Worm (Caenorhabditis elegans) whole organism, midembryonic: Measurements from ENCODE around the gene F58F12.3.

Experiments used
- T22C8.4 ChIP-seq: fragments of 200-800 bp; sonication (Bioruptor generic); IDR thresholded peaks from 2 replicates; pipeline ENCODE4 v1.3.6; 2022; ENCODE audit warnings: missing genetic modification characterization, missing compliant biosample characterization
- cog-1 ChIP-seq: sonication (generic microtip); optimal IDR thresholded peaks from 2 replicates; lab custom pipeline; 2016; ENCODE audit warnings: missing genetic modification characterization, missing compliant biosample characterization
- flt-1 ChIP-seq: fragments of 200-800 bp; sonication (Bioruptor generic); IDR thresholded peaks from 2 replicates; pipeline ENCODE4 v1.3.6; 2022; ENCODE audit warnings: missing genetic modification characterization, missing compliant biosample characterization
- klf-2 ChIP-seq: fragments of 200-800 bp; sonication (Bioruptor generic); conservative IDR thresholded peaks from 2 replicates; pipeline ENCODE4 v1.3.6; 2022; ENCODE audit warnings: missing genetic modification reagents, missing genetic modification characterization, missing compliant biosample characterization
- med-1 ChIP-seq: sonication (generic microtip); optimal IDR thresholded peaks from 2 replicates; lab custom pipeline; 2017; ENCODE audit warnings: missing genetic modification characterization, mild to moderate bottlenecking, missing compliant biosample characterization, antibody characterized with exemption, missing genetic modification reagents; ENCODE audit not compliant: insufficient read depth
- ref-1 ChIP-seq: fragments of 200-800 bp; sonication (Bioruptor generic); conservative IDR thresholded peaks from 2 replicates; pipeline ENCODE4 v1.3.6; 2022; ENCODE audit warnings: missing genetic modification reagents, missing genetic modification characterization, missing compliant biosample characterization
- tab-1 ChIP-seq: fragments of 200-800 bp; sonication (Bioruptor generic); IDR thresholded peaks from 2 replicates; pipeline ENCODE4 v1.3.6; 2022; ENCODE audit warnings: missing genetic modification characterization, missing compliant biosample characterization
- ztf-23 ChIP-seq: fragments of 200-800 bp; sonication (Bioruptor generic); IDR thresholded peaks from 2 replicates; pipeline ENCODE4 v1.3.6; 2022; ENCODE audit warnings: missing genetic modification reagents, missing genetic modification characterization, missing compliant biosample characterization

DNA sequence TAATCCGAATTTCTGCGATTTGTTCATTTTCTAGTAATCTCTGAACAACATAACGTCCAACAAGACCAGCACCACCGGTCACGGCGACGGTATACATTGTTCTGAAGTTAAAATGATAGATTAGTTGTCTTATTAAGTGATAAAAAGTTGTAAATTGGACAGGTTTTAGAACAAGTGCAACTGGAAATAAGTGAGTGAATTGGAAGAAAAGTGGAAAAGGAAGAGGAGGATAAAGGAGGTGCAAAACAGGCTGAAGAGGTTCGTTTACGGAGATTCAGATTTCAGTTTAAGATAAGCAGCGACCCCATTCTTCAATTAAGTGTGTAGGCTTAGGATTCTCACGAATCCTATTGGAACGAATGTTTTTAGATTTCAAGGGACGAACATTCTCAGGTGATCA lies 32.2 kb downstream of the F58F12.3 start, which contains the start of gene C32D5.12:
- TF ChIP-seq med-1 (GFP tag; lab: Kevin White, UChicago): no peak
- no peak for TF ChIP-seq ztf-23
- TF ChIP-seq flt-1 (GFP tag; lab: Robert Waterston, UW): no peak
- no peak for TF ChIP-seq cog-1
- TF ChIP-seq T22C8.4 (GFP tag; lab: Robert Waterston, UW): no peak
- no peak for TF ChIP-seq klf-2 (GFP tag; lab: Robert Waterston, UW)
- no peak for TF ChIP-seq ref-1 (GFP tag; lab: Robert Waterston, UW)
- no peak for TF ChIP-seq tab-1 (GFP tag; lab: Robert Waterston, UW)
